Fruit fly (Drosophila melanogaster) whole organism, embryonic: ENCODE measurements around the gene CG14535.

Experiments used
- CG10147 ChIP-seq: fragments of 200-800 bp; sonication (Bioruptor generic); optimal IDR thresholded peaks from 2 replicates; lab custom pipeline; 2019; ENCODE audit warnings: missing biosample characterization, mild to moderate bottlenecking, missing genetic modification characterization, moderate library complexity
- CG10959 ChIP-seq: fragments of 200-800 bp; sonication (Bioruptor generic); IDR thresholded peaks from 2 replicates; pipeline ENCODE4 v1.3.6; 2022; ENCODE audit warnings: missing biosample characterization, missing genetic modification characterization
- CG10979 ChIP-seq: fragments of 200-800 bp; sonication (Bioruptor generic); optimal IDR thresholded peaks from 2 replicates; lab custom pipeline; 2018; ENCODE audit warnings: missing biosample characterization, mild to moderate bottlenecking, missing genetic modification characterization, moderate library complexity
- CG11247 ChIP-seq: fragments of 200-800 bp; sonication (Bioruptor generic); IDR thresholded peaks from 2 replicates; pipeline ENCODE4 v1.3.6; 2022; ENCODE audit warnings: missing biosample characterization, missing genetic modification characterization
- CG11504 ChIP-seq: fragments of 200-800 bp; sonication (Bioruptor generic); optimal IDR thresholded peaks from 3 replicates; lab custom pipeline; 2019; ENCODE audit warnings: missing biosample characterization, mild to moderate bottlenecking, missing genetic modification characterization, moderate library complexity
- CG13624 ChIP-seq: fragments of 200-800 bp; sonication (Bioruptor generic); optimal IDR thresholded peaks from 2 replicates; lab custom pipeline; 2016; ENCODE audit warnings: missing biosample characterization, missing genetic modification characterization
- CG1529 ChIP-seq: fragments of 200-800 bp; sonication (Bioruptor generic); optimal IDR thresholded peaks from 3 replicates; lab custom pipeline; 2018; ENCODE audit warnings: missing biosample characterization, missing genetic modification characterization
- CG15514 ChIP-seq: fragments of 200-800 bp; sonication (Bioruptor generic); optimal IDR thresholded peaks from 3 replicates; lab custom pipeline; 2017; ENCODE audit warnings: missing biosample characterization, missing genetic modification characterization, mild to moderate bottlenecking, moderate library complexity, missing genetic modification reagents
- CG16863 ChIP-seq: fragments of 200-800 bp; sonication (Bioruptor generic); optimal IDR thresholded peaks from 3 replicates; lab custom pipeline; 2016; ENCODE audit warnings: missing biosample characterization, missing genetic modification characterization
- CG17802 ChIP-seq: fragments of 200-800 bp; sonication (Bioruptor generic); optimal IDR thresholded peaks from 2 replicates; lab custom pipeline; 2018; ENCODE audit warnings: missing biosample characterization, mild to moderate bottlenecking, missing genetic modification characterization, moderate library complexity
- CG17912 ChIP-seq: fragments of 200-800 bp; sonication (Bioruptor generic); optimal IDR thresholded peaks from 2 replicates; lab custom pipeline; 2018; ENCODE audit warnings: missing biosample characterization, mild to moderate bottlenecking, missing genetic modification characterization
- CG2116 ChIP-seq: fragments of 200-800 bp; sonication (Bioruptor generic); optimal IDR thresholded peaks from 3 replicates; lab custom pipeline; 2018; ENCODE audit warnings: missing biosample characterization, mild to moderate bottlenecking, missing genetic modification characterization
- CG2120 ChIP-seq: fragments of 200-800 bp; sonication (Bioruptor generic); optimal IDR thresholded peaks from 3 replicates; lab custom pipeline; 2016; ENCODE audit warnings: missing biosample characterization, missing genetic modification characterization
- CG6683 ChIP-seq: fragments of 200-800 bp; sonication (Bioruptor generic); optimal IDR thresholded peaks from 2 replicates; lab custom pipeline; 2017; ENCODE audit warnings: missing biosample characterization, mild to moderate bottlenecking, missing genetic modification characterization, missing genetic modification reagents
- Dfd ChIP-seq, 2 experiments: fragments of >200 bp; optimal IDR thresholded peaks; 2 replicates each; lab custom pipeline; 2017; ENCODE audit warnings: missing biosample characterization in 2 of 2, missing genetic modification characterization in 2 of 2
- Drgx ChIP-seq: fragments of 200-800 bp; sonication (Bioruptor generic); IDR thresholded peaks from 2 replicates; pipeline ENCODE4 v1.3.6; 2022; ENCODE audit warnings: missing biosample characterization, missing genetic modification characterization
- Ets65A ChIP-seq: fragments of 200-800 bp; sonication (Bioruptor generic); peaks from one replicate; lab custom pipeline; 2016; ENCODE audit warnings: missing biosample characterization, missing genetic modification characterization
- HmgD ChIP-seq: fragments of 200-800 bp; sonication (Bioruptor generic); optimal IDR thresholded peaks from 3 replicates; lab custom pipeline; 2016; ENCODE audit warnings: missing biosample characterization, missing genetic modification characterization
- MESR4 ChIP-seq: fragments of 200-800 bp; sonication (Bioruptor generic); optimal IDR thresholded peaks from 2 replicates; lab custom pipeline; 2018; ENCODE audit warnings: missing biosample characterization, mild to moderate bottlenecking, missing genetic modification characterization, moderate library complexity
- Mes4 ChIP-seq: fragments of 200-800 bp; sonication (Bioruptor generic); optimal IDR thresholded peaks from 2 replicates; lab custom pipeline; 2016; ENCODE audit warnings: missing biosample characterization, missing genetic modification characterization
- Neu2 ChIP-seq: fragments of 200-800 bp; sonication (Bioruptor generic); optimal IDR thresholded peaks from 3 replicates; lab custom pipeline; 2016; ENCODE audit warnings: missing biosample characterization, missing genetic modification characterization, borderline replicate concordance
- Rx ChIP-seq: fragments of 200-800 bp; sonication (Bioruptor generic); IDR thresholded peaks from 2 replicates; pipeline ENCODE4 v1.3.6; 2022; ENCODE audit warnings: missing biosample characterization, missing genetic modification characterization
- Sox102F ChIP-seq: fragments of 200-800 bp; sonication (Bioruptor generic); optimal IDR thresholded peaks from 2 replicates; lab custom pipeline; 2018; ENCODE audit warnings: missing biosample characterization, mild to moderate bottlenecking, missing genetic modification characterization, moderate library complexity
- Ssrp ChIP-seq: fragments of 200-800 bp; sonication (Bioruptor generic); optimal IDR thresholded peaks from 2 replicates; lab custom pipeline; 2018; ENCODE audit warnings: missing biosample characterization, mild to moderate bottlenecking, missing genetic modification characterization, moderate library complexity
- TFAM ChIP-seq: fragments of 200-800 bp; sonication (Bioruptor generic); optimal IDR thresholded peaks from 2 replicates; lab custom pipeline; 2017; ENCODE audit warnings: missing biosample characterization, missing genetic modification characterization, inconsistent platforms
- abd-A ChIP-seq: fragments of 200-800 bp; sonication (Bioruptor generic); optimal IDR thresholded peaks from 3 replicates; lab custom pipeline; 2019; ENCODE audit warnings: missing biosample characterization, mild to moderate bottlenecking, missing genetic modification characterization, moderate library complexity
- ase ChIP-seq: fragments of 200-800 bp; sonication (Bioruptor generic); IDR thresholded peaks from 3 replicates; pipeline ENCODE4 v1.3.6; 2022; ENCODE audit warnings: missing biosample characterization, missing genetic modification characterization
- bbx ChIP-seq: fragments of 200-800 bp; sonication (Bioruptor generic); IDR thresholded peaks from 2 replicates; pipeline ENCODE4 v1.3.6; 2022; ENCODE audit warnings: missing biosample characterization, missing genetic modification characterization; ENCODE audit not compliant: partially characterized antibody
- bsh ChIP-seq, 2 experiments: fragments of 200-800 bp; sonication (Bioruptor generic); optimal IDR thresholded peaks; 2 replicates each; lab custom pipeline; 2017 to 2018; ENCODE audit warnings: mild to moderate bottlenecking in 2 of 2, missing biosample characterization in 2 of 2, missing genetic modification characterization in 2 of 2, moderate library complexity in 1 of 2
- ci ChIP-seq: fragments of 200-800 bp; sonication (Bioruptor generic); IDR thresholded peaks from 3 replicates; pipeline ENCODE4 v1.3.6; 2022; ENCODE audit warnings: missing biosample characterization, missing genetic modification characterization
- dmrt99B ChIP-seq: fragments of 200-800 bp; sonication (Bioruptor generic); optimal IDR thresholded peaks from 2 replicates; lab custom pipeline; 2018; ENCODE audit warnings: missing biosample characterization, mild to moderate bottlenecking, missing genetic modification characterization, moderate library complexity
- ems ChIP-seq: fragments of 200-800 bp; sonication (Bioruptor generic); optimal IDR thresholded peaks from 3 replicates; lab custom pipeline; 2016; ENCODE audit warnings: missing biosample characterization, missing genetic modification characterization
- fd96Cb ChIP-seq: fragments of 200-800 bp; sonication (Bioruptor generic); optimal IDR thresholded peaks from 2 replicates; lab custom pipeline; 2018; ENCODE audit warnings: missing biosample characterization, mild to moderate bottlenecking, missing genetic modification characterization, moderate library complexity
- gem ChIP-seq: fragments of 200-800 bp; sonication (Bioruptor generic); optimal IDR thresholded peaks from 2 replicates; lab custom pipeline; 2019; ENCODE audit warnings: missing biosample characterization, mild to moderate bottlenecking, missing genetic modification characterization, moderate library complexity
- lbe ChIP-seq: fragments of 200-800 bp; sonication (Bioruptor generic); optimal IDR thresholded peaks from 2 replicates; lab custom pipeline; 2016; ENCODE audit warnings: missing biosample characterization, mild to moderate bottlenecking, missing genetic modification characterization
- nom ChIP-seq: fragments of 200-800 bp; sonication (Bioruptor generic); optimal IDR thresholded peaks from 2 replicates; lab custom pipeline; 2017; ENCODE audit warnings: missing biosample characterization, missing genetic modification characterization, mild to moderate bottlenecking, moderate library complexity, missing genetic modification reagents
- prd ChIP-seq, 3 experiments: fragments of >200 bp in 2 of 3; fragments of 200-800 bp in 1 of 3; sonication (Bioruptor generic) in 1 of 3; optimal IDR thresholded peaks in 2 of 3; IDR thresholded peaks in 1 of 3; 2 replicates in 2 of 3; 3 replicates in 1 of 3; pipeline versions ENCODE4 v1.3.6 to Lab custom; 2017 to 2022; ENCODE audit warnings: missing biosample characterization in 1 of 3, missing genetic modification characterization in 1 of 3
- ro ChIP-seq: fragments of 200-800 bp; sonication (Bioruptor generic); IDR thresholded peaks from 2 replicates; pipeline ENCODE4 v1.3.6; 2022; ENCODE audit warnings: missing biosample characterization, missing genetic modification characterization
- sens ChIP-seq: fragments of 200-800 bp; sonication (Bioruptor generic); peaks from one replicate; lab custom pipeline; 2016; ENCODE audit warnings: missing biosample characterization, missing genetic modification characterization
- slou ChIP-seq: fragments of 200-800 bp; sonication (Bioruptor generic); optimal IDR thresholded peaks from 3 replicates; lab custom pipeline; 2016; ENCODE audit warnings: missing biosample characterization, missing genetic modification characterization
- stwl ChIP-seq: fragments of 200-800 bp; sonication (Bioruptor generic); optimal IDR thresholded peaks from 3 replicates; lab custom pipeline; 2018; ENCODE audit warnings: missing biosample characterization, mild to moderate bottlenecking, missing genetic modification characterization, moderate library complexity
- trh ChIP-seq: fragments of 200-800 bp; sonication (Bioruptor generic); optimal IDR thresholded peaks from 2 replicates; lab custom pipeline; 2016; ENCODE audit warnings: missing biosample characterization, missing genetic modification characterization
- tx ChIP-seq: fragments of 200-800 bp; sonication (Bioruptor generic); optimal IDR thresholded peaks from 2 replicates; lab custom pipeline; 2016; ENCODE audit warnings: missing biosample characterization, missing genetic modification characterization

CG14535 gene

dm6 chr2L:7899949-7900348, 44.7 kb upstream of the CG14535 start:
- TF ChIP-seq CG10147 (GFP tag; lab: Kevin White, UChicago) (no peak), gem (tag; lab: Kevin White, UChicago) (peak; percentile 13), CG11504 (peak; percentile 29), ase (0 out of 3 replicates have a peak, but pooled peaks have one; percentile 30), Mes4 (no peak), nom (GFP tag; lab: Kevin White, UChicago) (peak; percentile 94), MESR4 (GFP tag; lab: Kevin White, UChicago) (no peak), Rx (GFP tag; lab: Robert Waterston, UW) (0 out of 2 replicates have a peak, but pooled peaks have one; percentile 5), Ssrp (no peak), lbe (GFP tag; lab: Kevin White, UChicago) (peak; percentile 63), fd96Cb (tag; lab: Kevin White, UChicago) (peak; percentile 44), dmrt99B (tag; lab: Kevin White, UChicago) (peak; percentile 48), prd (optimal IDR thresholded peaks at IDR 0.05; lab: Kevin White, UChicago) (no peak), prd (GFP tag; IDR thresholded peaks at IDR 0.05; lab: Robert Waterston, UW) (peak; percentile 12; the same call in 1 of the 3 replicates), ci (GFP tag; lab: Robert Waterston, UW) (0 out of 3 replicates have a peak, but pooled peaks have one; percentile 23), bsh (GFP tag; optimal IDR thresholded peaks at IDR 0.05; lab: Kevin White, UChicago) (peak in 1 of 2 experiments; percentile 93), CG13624 (GFP tag; lab: Kevin White, UChicago) (no peak), Drgx (GFP tag; lab: Robert Waterston, UW) (peak; percentile 88), Sox102F (peak; percentile 30), sens (GFP tag; lab: Kevin White, UChicago) (peak; percentile 70)

dm6 chr2L:7899108-7899507, 43.8 kb upstream of the CG14535 start:
- TF ChIP-seq Drgx (GFP tag; lab: Robert Waterston, UW) (peak; percentile 63), ems (GFP tag; lab: Kevin White, UChicago) (no peak)

dm6 chr2L:7898581-7898980, 43.3 kb upstream of the CG14535 start:
- TF ChIP-seq Drgx (GFP tag; lab: Robert Waterston, UW) (peak; percentile 82), Ets65A (GFP tag; lab: Kevin White, UChicago) (peak; percentile 64), TFAM (GFP tag; lab: Kevin White, UChicago) (no peak), bsh (GFP tag; optimal IDR thresholded peaks at IDR 0.05; lab: Kevin White, UChicago) (peak in 1 of 2 experiments; percentile 72), nom (GFP tag; lab: Kevin White, UChicago) (peak; percentile 56), Neu2 (GFP tag; lab: Kevin White, UChicago) (no peak), CG17912 (GFP tag; lab: Kevin White, UChicago) (no peak), bbx (no peak), ro (GFP tag; lab: Robert Waterston, UW) (no peak)

dm6 chr2L:7897245-7897644, 42.0 kb upstream of the CG14535 start:
- peak; percentile 44; the same call in 1 of the 2 replicates for TF ChIP-seq Drgx (GFP tag; lab: Robert Waterston, UW)
- no peak for TF ChIP-seq CG2116 (GFP tag; lab: Kevin White, UChicago)
- TF ChIP-seq CG2120 (GFP tag; lab: Kevin White, UChicago), result no peak
- no peak for TF ChIP-seq trh (GFP tag; lab: Kevin White, UChicago)
- TF ChIP-seq Dfd (GFP tag; optimal IDR thresholded peaks at IDR 0.05; lab: Kevin White, UChicago), result no peak

dm6 chr2L:7890654-7891114, 35.4 kb upstream of the CG14535 start, which contains the start of gene Spn28Db:
TSS of gene Spn28Db (minus strand) at chr2L:7890704.
- TF ChIP-seq abd-A (tag; lab: Kevin White, UChicago), result no peak
- peak; percentile 16 for TF ChIP-seq slou
- TF ChIP-seq CG17802 (tag; lab: Kevin White, UChicago), result no peak
- no peak for TF ChIP-seq CG6683
- no peak for TF ChIP-seq CG1529 (GFP tag; lab: Kevin White, UChicago)
- no peak for TF ChIP-seq CG10979 (tag; lab: Kevin White, UChicago)
- TF ChIP-seq stwl (tag; lab: Kevin White, UChicago), result peak; percentile 93
- no peak for TF ChIP-seq CG15514
- no peak for TF ChIP-seq CG16863 (GFP tag; lab: Kevin White, UChicago)
- no peak for TF ChIP-seq CG10959 (GFP tag; lab: Robert Waterston, UW)
- TF ChIP-seq HmgD (GFP tag; lab: Kevin White, UChicago), result peak; percentile 45
- TF ChIP-seq ems (GFP tag; lab: Kevin White, UChicago), result no peak
- TF ChIP-seq tx, result no peak
- TF ChIP-seq CG11247 (GFP tag; lab: Robert Waterston, UW), result no peak
